Worm (Caenorhabditis elegans) whole organism, late embryonic: Measurements from ENCODE around the gene csn-3.
A peak's percentile ranks its signal among the peaks of the same experiment; 100 is the strongest.

Experiments used
- C08G9.2 ChIP-seq: sonication (generic microtip); optimal IDR thresholded peaks from 2 replicates; lab custom pipeline; 2016; ENCODE audit warnings: mild to moderate bottlenecking, missing genetic modification characterization, moderate library complexity, missing compliant biosample characterization
- C38D4.7 ChIP-seq: fragments of 200-800 bp; sonication (Bioruptor generic); optimal IDR thresholded peaks from 2 replicates; lab custom pipeline; 2018; ENCODE audit warnings: mild to moderate bottlenecking, missing genetic modification characterization, moderate library complexity, missing compliant biosample characterization
- K02D7.2 ChIP-seq: sonication (generic microtip); optimal IDR thresholded peaks from 2 replicates; lab custom pipeline; 2017; ENCODE audit warnings: mild to moderate bottlenecking, missing genetic modification characterization, missing compliant biosample characterization
- T23F11.4 ChIP-seq: fragments of 200-800 bp; sonication (Bioruptor generic); optimal IDR thresholded peaks from 2 replicates; lab custom pipeline; 2018; ENCODE audit warnings: mild to moderate bottlenecking, missing genetic modification characterization, missing compliant biosample characterization
- ama-1 ChIP-seq: fragments of 150-350 bp; optimal IDR thresholded peaks from 2 replicates; lab custom pipeline; 2014
- ceh-14 ChIP-seq: sonication (generic microtip); optimal IDR thresholded peaks from 2 replicates; lab custom pipeline; 2016; ENCODE audit warnings: missing genotype, missing genetic modification characterization, missing compliant biosample characterization
- ceh-19 ChIP-seq: fragments of 200-800 bp; sonication (Bioruptor generic); optimal IDR thresholded peaks from 2 replicates; lab custom pipeline; 2018; ENCODE audit warnings: mild to moderate bottlenecking, missing genetic modification characterization, missing compliant biosample characterization
- ceh-30 ChIP-seq: fragments of 150-350 bp; optimal IDR thresholded peaks from 2 replicates; lab custom pipeline; 2014; ENCODE audit warnings: missing biosample characterization, missing genetic modification characterization
- ceh-31 ChIP-seq: sonication (generic microtip); optimal IDR thresholded peaks from 2 replicates; lab custom pipeline; 2016; ENCODE audit warnings: missing genetic modification characterization, missing compliant biosample characterization
- ceh-45 ChIP-seq: fragments of 200-800 bp; sonication (Bioruptor generic); IDR thresholded peaks from 2 replicates; pipeline ENCODE4 v1.3.6; 2022; ENCODE audit warnings: missing genetic modification reagents, missing genetic modification characterization, missing compliant biosample characterization
- ceh-9 ChIP-seq: sonication (generic microtip); optimal IDR thresholded peaks from 2 replicates; lab custom pipeline; 2016; ENCODE audit warnings: mild to moderate bottlenecking, missing genetic modification characterization, inconsistent platforms, missing compliant biosample characterization
- dmd-4 ChIP-seq: sonication (generic microtip); optimal IDR thresholded peaks from 2 replicates; lab custom pipeline; 2016; ENCODE audit warnings: borderline replicate concordance, missing genetic modification characterization, missing compliant biosample characterization
- elt-2 ChIP-seq: sonication (generic microtip); optimal IDR thresholded peaks from 2 replicates; lab custom pipeline; 2016; ENCODE audit warnings: missing genetic modification reagents, missing genetic modification characterization, missing compliant biosample characterization
- hlh-13 ChIP-seq: fragments of 200-800 bp; sonication (Bioruptor generic); optimal IDR thresholded peaks from 2 replicates; lab custom pipeline; 2018; ENCODE audit warnings: mild to moderate bottlenecking, missing genetic modification characterization, missing compliant biosample characterization
- hlh-15 ChIP-seq: sonication (generic microtip); optimal IDR thresholded peaks from 2 replicates; lab custom pipeline; 2016; ENCODE audit warnings: missing genetic modification characterization, missing compliant biosample characterization
- hlh-6 ChIP-seq: sonication (generic microtip); optimal IDR thresholded peaks from 2 replicates; lab custom pipeline; 2016; ENCODE audit warnings: missing genotype, missing genetic modification characterization, missing compliant biosample characterization
- lim-6 ChIP-seq: sonication (generic microtip); optimal IDR thresholded peaks from 2 replicates; lab custom pipeline; 2016; ENCODE audit warnings: missing genetic modification characterization, missing compliant biosample characterization
- lin-11 ChIP-seq: fragments of 200-800 bp; sonication (Bioruptor generic); optimal IDR thresholded peaks from 2 replicates; lab custom pipeline; 2018; ENCODE audit warnings: mild to moderate bottlenecking, missing genetic modification characterization, missing compliant biosample characterization
- madf-2 ChIP-seq: sonication (generic microtip); optimal IDR thresholded peaks from 2 replicates; lab custom pipeline; 2017; ENCODE audit warnings: missing genetic modification characterization, missing compliant biosample characterization
- nfya-1 ChIP-seq: sonication (generic microtip); optimal IDR thresholded peaks from 2 replicates; lab custom pipeline; 2017; ENCODE audit warnings: missing genetic modification characterization, mild to moderate bottlenecking, missing compliant biosample characterization, antibody characterized with exemption, moderate library complexity
- nhr-11 ChIP-seq: fragments of 150-350 bp; optimal IDR thresholded peaks from 2 replicates; lab custom pipeline; 2014; ENCODE audit warnings: missing biosample characterization, missing genetic modification characterization
- nhr-232 ChIP-seq: sonication (generic microtip); optimal IDR thresholded peaks from 2 replicates; lab custom pipeline; 2016; ENCODE audit warnings: missing genetic modification characterization, missing compliant biosample characterization
- npax-4 ChIP-seq: sonication (generic microtip); optimal IDR thresholded peaks from 2 replicates; lab custom pipeline; 2016; ENCODE audit warnings: missing genetic modification characterization, missing compliant biosample characterization
- odd-2 ChIP-seq: sonication (generic microtip); optimal IDR thresholded peaks from 2 replicates; lab custom pipeline; 2017; ENCODE audit warnings: antibody characterized with exemption, mild to moderate bottlenecking, missing genetic modification characterization, missing compliant biosample characterization
- pag-3 ChIP-seq: sonication (generic microtip); optimal IDR thresholded peaks from 2 replicates; lab custom pipeline; 2016; ENCODE audit warnings: missing compliant biosample characterization, missing genetic modification characterization, borderline replicate concordance
- pat-9 ChIP-seq: fragments of 200-800 bp; sonication (Bioruptor generic); optimal IDR thresholded peaks from 2 replicates; lab custom pipeline; 2018; ENCODE audit warnings: mild to moderate bottlenecking, missing genetic modification characterization, moderate library complexity, missing compliant biosample characterization
- pqm-1 ChIP-seq: sonication (generic microtip); optimal IDR thresholded peaks from 2 replicates; lab custom pipeline; 2016; ENCODE audit warnings: missing genetic modification characterization, missing compliant biosample characterization
- pros-1 ChIP-seq: fragments of 150-350 bp; optimal IDR thresholded peaks from 2 replicates; lab custom pipeline; 2014; ENCODE audit warnings: missing biosample characterization, missing genetic modification reagents, missing genetic modification characterization
- sdc-2 ChIP-seq: sonication (generic microtip); optimal IDR thresholded peaks from 2 replicates; lab custom pipeline; 2016; ENCODE audit warnings: missing genotype, missing genetic modification characterization, missing compliant biosample characterization
- sox-4 ChIP-seq: sonication (generic microtip); optimal IDR thresholded peaks from 2 replicates; lab custom pipeline; 2017; ENCODE audit warnings: mild to moderate bottlenecking, missing genetic modification characterization, inconsistent platforms, missing compliant biosample characterization
- syd-9 ChIP-seq: sonication (generic microtip); optimal IDR thresholded peaks from 2 replicates; lab custom pipeline; 2016; ENCODE audit warnings: mild to moderate bottlenecking, missing genetic modification characterization, moderate library complexity, missing compliant biosample characterization
- tbx-2 ChIP-seq: sonication (generic microtip); optimal IDR thresholded peaks from 2 replicates; lab custom pipeline; 2016; ENCODE audit warnings: missing genetic modification characterization, missing compliant biosample characterization
- ttx-3 ChIP-seq: sonication (generic microtip); optimal IDR thresholded peaks from 2 replicates; lab custom pipeline; 2016; ENCODE audit warnings: missing genetic modification reagents, missing genetic modification characterization, missing compliant biosample characterization
- unc-42 ChIP-seq: sonication (generic microtip); optimal IDR thresholded peaks from 2 replicates; lab custom pipeline; 2016; ENCODE audit warnings: missing genotype, missing genetic modification characterization, missing compliant biosample characterization
- unc-55 ChIP-seq: sonication (generic microtip); optimal IDR thresholded peaks from 2 replicates; lab custom pipeline; 2017; ENCODE audit warnings: missing biosample characterization, missing genetic modification reagents, missing genetic modification characterization
- zip-5 ChIP-seq: sonication (generic microtip); optimal IDR thresholded peaks from 2 replicates; lab custom pipeline; 2016; ENCODE audit warnings: missing genetic modification characterization, missing compliant biosample characterization
- ztf-16 ChIP-seq: sonication (generic microtip); optimal IDR thresholded peaks from 2 replicates; lab custom pipeline; 2017; ENCODE audit warnings: missing genetic modification characterization, missing compliant biosample characterization

csn-3 gene

DNA sequence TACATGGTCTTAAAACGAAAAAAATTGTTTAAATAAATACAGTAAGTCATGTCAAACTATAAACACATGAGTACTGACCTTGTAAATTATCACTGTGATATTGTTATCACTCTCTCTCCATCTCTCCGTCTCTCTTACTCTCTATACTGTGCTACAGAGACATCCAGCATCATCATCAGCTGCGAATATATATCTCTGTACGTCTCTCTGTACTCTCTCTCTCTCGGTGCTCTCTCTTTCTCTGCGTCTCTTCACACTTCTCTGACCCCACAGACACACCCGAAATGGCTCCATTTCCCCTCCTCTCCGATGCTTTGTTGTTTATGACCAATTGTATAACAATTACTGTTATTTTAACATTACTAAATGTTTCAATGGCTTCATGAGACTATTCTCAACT is 16.0 kb downstream of the csn-3 start:
- TF ChIP-seq tbx-2 (tag; lab: Kevin White, UChicago) = peak; percentile 62
- peak; percentile 44 for TF ChIP-seq unc-42 (tag; lab: Kevin White, UChicago)
- TF ChIP-seq ttx-3 (tag; lab: Kevin White, UChicago) = no peak
- TF ChIP-seq C08G9.2 = no peak
- TF ChIP-seq T23F11.4 (GFP tag; lab: Kevin White, UChicago) = no peak
- peak; percentile 46 for TF ChIP-seq nfya-1 (tag; lab: Kevin White, UChicago)
- no peak for TF ChIP-seq ceh-30
- TF ChIP-seq ceh-31 (tag; lab: Kevin White, UChicago) = peak; percentile 33
- TF ChIP-seq syd-9 = peak; percentile 3
- no peak for TF ChIP-seq K02D7.2 (tag; lab: Kevin White, UChicago)
- peak; percentile 66 for TF ChIP-seq unc-55
- peak; percentile 67 for TF ChIP-seq elt-2 (tag; lab: Kevin White, UChicago)

DNA sequence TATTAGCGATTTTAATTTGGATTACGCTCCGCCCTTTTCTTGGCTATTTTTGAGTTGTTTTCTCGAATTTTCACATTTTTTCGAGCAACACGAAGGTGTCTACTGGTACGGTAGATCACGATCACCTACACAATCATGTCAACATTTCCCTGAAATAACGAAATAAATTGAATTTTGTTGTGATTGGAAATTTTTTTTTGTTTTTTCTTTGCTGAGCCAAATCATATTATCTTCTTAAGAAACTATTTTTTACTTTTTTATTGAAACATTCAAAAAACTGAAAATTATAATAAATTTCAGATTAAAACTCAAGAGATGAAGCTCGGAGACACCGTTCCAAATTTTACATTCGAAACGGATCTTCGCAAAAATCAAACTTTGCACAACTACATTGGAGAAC is 23.7 kb downstream of the csn-3 start, which contains the start of gene prdx-6:
Gene prdx-6 (plus strand): TSS at position 301 of the 400 bp plus-strand sequence.
- TF ChIP-seq hlh-6 (no peak), odd-2 (tag; lab: Kevin White, UChicago) (no peak), C38D4.7 (no peak), ztf-16 (no peak), pat-9 (tag; lab: Kevin White, UChicago) (no peak), pqm-1 (tag; lab: Kevin White, UChicago) (no peak), K02D7.2 (tag; lab: Kevin White, UChicago) (no peak), nhr-11 (no peak), hlh-15 (tag; lab: Kevin White, UChicago) (no peak), pros-1 (tag; lab: Kevin White, UChicago) (no peak), tbx-2 (tag; lab: Kevin White, UChicago) (no peak), sox-4 (no peak), nhr-232 (no peak), hlh-13 (GFP tag; lab: Kevin White, UChicago) (no peak), sdc-2 (tag; lab: Kevin White, UChicago) (no peak), unc-42 (tag; lab: Kevin White, UChicago) (no peak), ceh-45 (GFP tag; lab: Robert Waterston, UW) (no peak)
- TF ChIP-seq, all 69 proteins: peak for 0

DNA sequence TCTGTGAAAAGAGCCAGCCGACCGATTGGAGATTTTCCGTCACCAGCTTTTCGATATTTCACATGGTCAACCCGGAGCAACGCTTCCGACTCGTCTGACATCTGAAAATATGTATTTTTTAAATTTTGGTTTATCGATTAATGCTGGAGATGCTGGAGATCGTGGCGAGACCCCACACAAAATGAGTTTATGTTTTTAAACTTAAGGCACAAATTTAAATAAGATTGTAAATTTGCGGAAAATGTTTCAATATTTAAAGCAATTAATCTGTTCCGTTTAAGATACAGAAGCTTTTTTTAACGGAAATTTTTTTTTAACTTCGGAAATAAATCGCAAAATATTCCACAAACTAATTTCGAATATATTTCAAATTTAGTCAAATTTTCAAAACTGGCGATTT is 37.1 kb downstream of the csn-3 start, which contains the start of gene gtf-2H1:
Gene gtf-2H1 (minus strand): TSS at position 101 of the 400 bp plus-strand sequence.
- TF ChIP-seq lin-11 (no peak), lim-6 (no peak), ama-1 (no peak), ceh-30 (no peak), ceh-19 (GFP tag; lab: Kevin White, UChicago) (no peak)

DNA sequence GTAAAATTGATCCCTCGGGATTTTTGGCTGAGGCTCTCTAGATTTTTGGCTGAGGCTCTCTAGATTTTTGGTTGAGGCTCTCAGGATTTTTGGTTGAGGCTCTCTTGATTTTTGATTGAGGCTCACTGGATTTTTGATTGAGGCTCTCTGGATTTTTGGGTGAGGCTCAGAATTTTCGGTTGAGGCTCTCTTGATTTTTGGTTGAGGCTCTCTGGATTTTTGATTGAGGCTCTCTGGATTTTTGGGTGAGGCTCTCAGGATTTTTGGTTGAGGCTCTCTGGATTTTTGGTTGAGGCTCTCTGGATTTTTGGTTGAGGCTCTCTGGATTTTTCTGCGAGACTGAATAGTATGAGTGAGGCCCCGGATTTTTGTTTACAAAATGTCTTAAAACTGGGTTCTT is 41.6 kb downstream of the csn-3 start:
- TF ChIP-seq unc-42 (tag; lab: Kevin White, UChicago) (no peak), dmd-4 (tag; lab: Kevin White, UChicago) (no peak), lim-6 (no peak), ceh-19 (GFP tag; lab: Kevin White, UChicago) (no peak), madf-2 (tag; lab: Kevin White, UChicago) (no peak), unc-55 (no peak), hlh-6 (no peak), zip-5 (tag; lab: Kevin White, UChicago) (no peak), ceh-9 (tag; lab: Kevin White, UChicago) (no peak), ama-1 (no peak), nhr-232 (no peak), ceh-14 (tag; lab: Kevin White, UChicago) (no peak), npax-4 (no peak), ceh-45 (GFP tag; lab: Robert Waterston, UW) (no peak), pag-3 (tag; lab: Kevin White, UChicago) (no peak)
- TF ChIP-seq, all 69 proteins: peak for 0
